Fruit fly (Drosophila melanogaster) S2 (cell line): Measurements from ENCODE around the gene mus302.

Source experiments
- CG8478 ChIP-seq: fragments of >200 bp; optimal IDR thresholded peaks from 2 replicates; lab custom pipeline; 2018
- CTCF ChIP-seq, 2 experiments: fragments of >200 bp; optimal IDR thresholded peaks; 2 replicates each; lab custom pipeline; 2018

- no peak for TF ChIP-seq CTCF (optimal IDR thresholded peaks at IDR 0.05; lab: Kevin White, UChicago)
- TF ChIP-seq CG8478 (lab: Kevin White, UChicago), result no peak
These were observed 6.6 kb downstream of the mus302 start for dm6 chr3L:16772755-16773523.
